Fruit fly (Drosophila melanogaster) whole organism, wandering third instar larva: ENCODE results near the gene nsl1.

Experiments
- OdsH ChIP-seq: fragments of 200-800 bp; sonication (Bioruptor generic); optimal IDR thresholded peaks from 2 replicates; lab custom pipeline; 2016; ENCODE audit warnings: missing biosample characterization, mild to moderate bottlenecking, missing genetic modification characterization
- usp ChIP-seq: fragments of >200 bp; optimal IDR thresholded peaks from 2 replicates; lab custom pipeline; 2017; ENCODE audit warnings: missing biosample characterization, missing genetic modification characterization

DNA sequence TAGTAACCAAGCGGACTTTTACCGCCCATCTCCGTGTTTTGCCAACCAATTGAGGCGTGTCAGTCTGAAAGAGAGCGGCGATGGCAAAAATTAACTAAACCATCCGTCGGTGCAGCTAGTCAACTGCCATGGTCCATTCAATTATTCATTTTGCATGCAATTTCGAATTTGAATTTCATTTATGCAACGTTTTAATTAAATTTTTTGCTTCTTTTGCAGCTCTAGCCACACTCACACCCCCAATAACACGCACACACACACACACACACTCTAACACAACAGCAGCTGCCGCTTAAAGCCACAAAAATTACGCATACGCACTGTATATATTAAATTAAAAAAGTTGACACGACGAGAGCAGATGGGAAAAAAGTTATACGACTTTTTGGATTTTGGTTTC lies 24.7 kb upstream of the nsl1 start:
- no peak for TF ChIP-seq OdsH (GFP tag; lab: Kevin White, UChicago)
- TF ChIP-seq usp (GFP tag; lab: Kevin White, UChicago): no peak
